Worm (Caenorhabditis elegans) whole organism, L3 larva: ENCODE results near the gene dpr-1.

ENCODE experiments used
- R02D3.7 ChIP-seq: fragments of 150-350 bp; optimal IDR thresholded peaks from 2 replicates; lab custom pipeline; 2014; ENCODE audit warnings: missing biosample characterization, missing genetic modification characterization
- ZK546.5 ChIP-seq: sonication (generic microtip); optimal IDR thresholded peaks from 2 replicates; lab custom pipeline; 2017; ENCODE audit warnings: missing biosample characterization, missing genetic modification characterization
- aly-2 ChIP-seq: fragments of 150-350 bp; optimal IDR thresholded peaks from 2 replicates; lab custom pipeline; 2014; ENCODE audit warnings: missing biosample characterization, missing genetic modification characterization
- ama-1 ChIP-seq: fragments of 150-350 bp; optimal IDR thresholded peaks from 2 replicates; lab custom pipeline; 2018
- ceh-16 ChIP-seq: sonication (generic microtip); optimal IDR thresholded peaks from 2 replicates; lab custom pipeline; 2017; ENCODE audit warnings: missing biosample characterization, missing genetic modification characterization
- ceh-28 ChIP-seq: fragments of 150-350 bp; optimal IDR thresholded peaks from 2 replicates; lab custom pipeline; 2014; ENCODE audit warnings: missing biosample characterization, missing genetic modification reagents, missing genetic modification characterization
- ceh-82 ChIP-seq: fragments of 150-350 bp; optimal IDR thresholded peaks from 2 replicates; lab custom pipeline; 2014; ENCODE audit warnings: missing biosample characterization, missing genetic modification characterization
- ceh-9 ChIP-seq: sonication (generic microtip); optimal IDR thresholded peaks from 2 replicates; lab custom pipeline; 2018; ENCODE audit warnings: missing biosample characterization, missing genetic modification characterization
- daf-12 ChIP-seq: fragments of 150-350 bp; optimal IDR thresholded peaks from 2 replicates; lab custom pipeline; 2014; ENCODE audit warnings: missing biosample characterization, missing genetic modification reagents, missing genetic modification characterization
- egl-5 ChIP-seq: fragments of 150-350 bp; optimal IDR thresholded peaks from 2 replicates; lab custom pipeline; 2017; ENCODE audit warnings: missing biosample characterization, missing genetic modification reagents, missing genetic modification characterization, inconsistent platforms
- elt-1 ChIP-seq: fragments of 150-350 bp; optimal IDR thresholded peaks from 2 replicates; lab custom pipeline; 2014; ENCODE audit warnings: missing biosample characterization, missing genetic modification characterization
- eor-1 ChIP-seq, 2 experiments: fragments of 150-350 bp; optimal IDR thresholded peaks; 2 replicates each; lab custom pipeline; 2014 to 2018; ENCODE audit warnings: missing biosample characterization in 2 of 2, missing genetic modification characterization in 2 of 2
- fkh-2 ChIP-seq: fragments of 150-350 bp; optimal IDR thresholded peaks from 2 replicates; lab custom pipeline; 2014; ENCODE audit warnings: missing biosample characterization, missing genetic modification reagents, missing genetic modification characterization
- fos-1 ChIP-seq: fragments of 150-350 bp; optimal IDR thresholded peaks from 2 replicates; lab custom pipeline; 2014; ENCODE audit warnings: missing biosample characterization, missing genetic modification characterization
- jun-1 ChIP-seq: fragments of 150-350 bp; optimal IDR thresholded peaks from 2 replicates; lab custom pipeline; 2014; ENCODE audit warnings: missing biosample characterization, missing genetic modification reagents, missing genetic modification characterization
- lin-15B ChIP-seq: fragments of 150-350 bp; optimal IDR thresholded peaks from 2 replicates; lab custom pipeline; 2014; ENCODE audit warnings: missing biosample characterization, missing genetic modification characterization
- lin-39 ChIP-seq: fragments of 150-350 bp; optimal IDR thresholded peaks from 2 replicates; lab custom pipeline; 2018; ENCODE audit warnings: missing biosample characterization, missing genetic modification reagents, missing genetic modification characterization
- lsy-12 ChIP-seq: sonication (generic microtip); optimal IDR thresholded peaks from 2 replicates; lab custom pipeline; 2016; ENCODE audit warnings: mild to moderate bottlenecking, missing genetic modification characterization, missing compliant biosample characterization
- mdl-1 ChIP-seq: fragments of 150-350 bp; optimal IDR thresholded peaks from 2 replicates; lab custom pipeline; 2014; ENCODE audit warnings: missing biosample characterization, missing genetic modification characterization
- mml-1 ChIP-seq: fragments of 150-350 bp; sonication (generic microtip); optimal IDR thresholded peaks from 3 replicates; lab custom pipeline; 2014; ENCODE audit warnings: missing biosample characterization, missing genetic modification characterization
- nfya-1 ChIP-seq: sonication (generic microtip); optimal IDR thresholded peaks from 2 replicates; lab custom pipeline; 2017; ENCODE audit warnings: missing genetic modification characterization, mild to moderate bottlenecking, missing compliant biosample characterization, antibody characterized with exemption, moderate library complexity; ENCODE audit not compliant: insufficient read depth
- nhr-11 ChIP-seq: fragments of 150-350 bp; optimal IDR thresholded peaks from 2 replicates; lab custom pipeline; 2014; ENCODE audit warnings: missing biosample characterization, missing genetic modification characterization
- nhr-12 ChIP-seq: fragments of 150-350 bp; optimal IDR thresholded peaks from 2 replicates; lab custom pipeline; 2014; ENCODE audit warnings: missing biosample characterization, missing genetic modification characterization
- nhr-23 ChIP-seq: fragments of 150-350 bp; optimal IDR thresholded peaks from 2 replicates; lab custom pipeline; 2014; ENCODE audit warnings: missing biosample characterization, missing genetic modification reagents, missing genetic modification characterization
- nhr-237 ChIP-seq: fragments of 150-350 bp; optimal IDR thresholded peaks from 2 replicates; lab custom pipeline; 2014; ENCODE audit warnings: missing biosample characterization, missing genetic modification characterization
- nhr-25 ChIP-seq: sonication (generic microtip); optimal IDR thresholded peaks from 2 replicates; lab custom pipeline; 2017; ENCODE audit warnings: missing biosample characterization, missing genetic modification characterization
- nhr-28 ChIP-seq: fragments of 150-350 bp; optimal IDR thresholded peaks from 2 replicates; lab custom pipeline; 2014; ENCODE audit warnings: missing biosample characterization, missing genetic modification characterization
- nhr-43 ChIP-seq: sonication (generic microtip); optimal IDR thresholded peaks from 2 replicates; lab custom pipeline; 2016; ENCODE audit warnings: mild to moderate bottlenecking, missing genetic modification characterization, missing compliant biosample characterization; ENCODE audit not compliant: poor library complexity, severe bottlenecking
- nhr-67 ChIP-seq: fragments of 150-350 bp; optimal IDR thresholded peaks from 2 replicates; lab custom pipeline; 2014; ENCODE audit warnings: missing biosample characterization, missing genetic modification characterization
- nhr-77 ChIP-seq: fragments of 150-350 bp; optimal IDR thresholded peaks from 2 replicates; lab custom pipeline; 2014; ENCODE audit warnings: missing biosample characterization, missing genetic modification characterization
- pha-4 ChIP-seq: fragments of 150-350 bp; optimal IDR thresholded peaks from 2 replicates; lab custom pipeline; 2014; ENCODE audit warnings: missing biosample characterization, missing genetic modification reagents, missing genetic modification characterization
- pqm-1 ChIP-seq: fragments of 150-350 bp; optimal IDR thresholded peaks from 2 replicates; lab custom pipeline; 2017; ENCODE audit warnings: missing biosample characterization, missing genetic modification characterization, inconsistent platforms
- sea-2 ChIP-seq: fragments of 150-350 bp; sonication (generic microtip); optimal IDR thresholded peaks from 4 replicates; lab custom pipeline; 2014; ENCODE audit warnings: missing biosample characterization, missing genetic modification reagents, missing genetic modification characterization
- skn-1 ChIP-seq: fragments of 150-350 bp; optimal IDR thresholded peaks from 2 replicates; lab custom pipeline; 2014; ENCODE audit warnings: missing biosample characterization, missing genetic modification characterization
- snpc-4 ChIP-seq: fragments of 150-350 bp; optimal IDR thresholded peaks from 2 replicates; lab custom pipeline; 2014; ENCODE audit warnings: missing biosample characterization, missing genetic modification characterization
- tbx-2 ChIP-seq: sonication (generic microtip); optimal IDR thresholded peaks from 2 replicates; lab custom pipeline; 2016; ENCODE audit warnings: mild to moderate bottlenecking, missing genetic modification characterization, missing compliant biosample characterization
- zag-1 ChIP-seq: fragments of 150-350 bp; optimal IDR thresholded peaks from 2 replicates; lab custom pipeline; 2014; ENCODE audit warnings: missing biosample characterization, missing genetic modification characterization
- ztf-4 ChIP-seq: fragments of 150-350 bp; optimal IDR thresholded peaks from 2 replicates; lab custom pipeline; 2014; ENCODE audit warnings: missing biosample characterization, missing genetic modification characterization

The dpr-1 gene

DNA sequence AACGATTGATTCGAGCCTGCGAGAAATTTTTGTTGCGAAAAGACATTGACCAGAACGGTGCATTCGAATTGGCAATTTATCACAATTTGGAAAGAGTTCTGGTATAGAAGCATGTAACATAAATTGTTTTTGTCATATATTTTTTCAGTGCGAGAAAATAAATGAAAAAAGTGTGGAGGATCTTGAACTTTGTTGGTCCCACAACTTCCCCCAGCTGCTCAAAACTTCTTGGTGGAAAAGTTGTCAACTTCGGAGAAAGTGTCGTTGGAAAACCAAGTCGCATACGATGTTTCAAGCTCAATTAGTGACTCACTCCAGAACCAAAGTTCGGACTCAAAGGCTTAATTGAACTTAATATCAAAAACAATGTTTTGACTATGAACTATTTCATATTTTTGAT is 10.0 kb downstream of the dpr-1 start:
- no peak for TF ChIP-seq ZK546.5 (tag; lab: Kevin White, UChicago)
- TF ChIP-seq nhr-67, result no peak
- TF ChIP-seq zag-1, result no peak
- TF ChIP-seq nhr-12 (tag; lab: Kevin White, UChicago), result no peak
- TF ChIP-seq nhr-25, result no peak
- TF ChIP-seq mml-1 (tag; lab: Kevin White, UChicago), result no peak
- no peak for TF ChIP-seq nhr-28 (tag; lab: Kevin White, UChicago)
- no peak for TF ChIP-seq ama-1 (lab: Kevin White, UChicago)

DNA sequence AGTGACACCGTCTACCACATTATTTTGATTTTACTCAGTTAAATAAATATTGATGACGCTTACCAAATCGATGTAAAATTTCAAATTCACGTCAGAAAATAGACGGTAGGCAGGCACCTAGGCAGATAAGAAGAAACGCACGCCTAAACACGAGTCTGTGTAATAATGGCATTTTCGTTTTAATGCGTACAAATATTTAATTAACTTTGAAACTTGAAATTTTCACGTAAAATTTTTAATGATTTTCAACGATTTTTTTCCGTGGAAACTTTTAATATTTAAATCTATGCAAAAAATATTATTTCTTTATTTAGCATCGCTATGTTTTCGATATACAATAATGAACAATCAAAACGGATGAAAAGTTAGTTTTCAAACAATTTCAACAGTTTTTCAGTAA is 10.8 kb downstream of the dpr-1 start, which contains the start of gene C06B3.16:
Gene C06B3.16 (plus strand): TSS at position 301 of the 400 bp plus-strand sequence.
- TF ChIP-seq mml-1 (tag; lab: Kevin White, UChicago) (no peak), pqm-1 (tag; lab: Kevin White, UChicago) (no peak)

DNA sequence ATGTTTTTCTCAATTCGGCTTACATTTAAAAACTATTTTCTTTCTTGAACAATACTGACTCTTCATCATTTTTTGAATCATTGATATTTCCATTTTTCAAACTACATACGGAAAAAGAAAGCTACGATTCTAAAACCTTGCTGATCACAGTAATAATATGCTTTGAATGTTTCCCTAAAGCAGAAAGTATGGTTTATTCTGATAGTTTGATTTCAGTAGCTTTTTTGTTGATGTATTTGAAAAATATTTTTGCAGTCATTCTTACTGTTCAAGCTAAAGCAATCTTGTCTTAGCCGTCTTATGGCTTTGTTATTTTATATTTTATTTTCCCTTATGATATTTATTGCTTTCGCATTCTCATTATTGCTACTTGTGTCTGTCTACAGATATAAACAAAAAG is 12.5 kb downstream of the dpr-1 start, which contains the start of gene srxa-13:
Gene srxa-13 (plus strand): TSS at position 301 of the 400 bp plus-strand sequence.
- TF ChIP-seq nhr-11 (tag; lab: Kevin White, UChicago) (no peak), nhr-237 (tag; lab: Kevin White, UChicago) (no peak), snpc-4 (tag; lab: Kevin White, UChicago) (no peak), eor-1 (tag; optimal IDR thresholded peaks at IDR 0.05; lab: Kevin White, UChicago) (no peak), fkh-2 (tag; lab: Kevin White, UChicago) (no peak), nhr-43 (tag; lab: Kevin White, UChicago) (no peak), ceh-16 (tag; lab: Kevin White, UChicago) (no peak), egl-5 (tag; lab: Kevin White, UChicago) (no peak), pha-4 (tag; lab: Kevin White, UChicago) (no peak), nfya-1 (tag; lab: Kevin White, UChicago) (no peak), lin-39 (no peak), ztf-4 (no peak), fos-1 (tag; lab: Kevin White, UChicago) (no peak), lin-15B (tag; lab: Kevin White, UChicago) (no peak), ceh-28 (tag; lab: Kevin White, UChicago) (no peak), jun-1 (no peak), pqm-1 (tag; lab: Kevin White, UChicago) (no peak), aly-2 (no peak)

DNA sequence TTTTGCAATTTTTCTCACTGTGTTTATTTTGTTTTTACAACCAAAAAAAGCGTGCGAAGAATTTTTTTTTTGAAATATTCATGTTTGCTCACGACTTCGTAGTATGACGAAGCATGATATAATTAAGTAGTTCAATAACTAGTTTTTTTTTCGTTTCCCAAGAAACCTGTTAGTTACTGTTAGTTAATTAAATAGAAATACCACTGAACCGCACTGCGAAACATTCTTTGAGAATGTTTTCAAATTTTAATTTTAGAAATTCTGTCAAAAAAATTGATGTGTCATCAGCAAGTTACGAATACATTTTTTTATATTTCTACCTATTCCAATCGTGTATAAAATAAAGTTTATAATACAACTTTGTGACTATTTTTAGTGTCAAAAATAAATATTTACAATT is 15.6 kb downstream of the dpr-1 start, which contains the start of gene srxa-12:
Gene srxa-12 (plus strand): TSS at position 301 of the 400 bp plus-strand sequence.
- no peak for TF ChIP-seq mml-1 (tag; lab: Kevin White, UChicago)
- no peak for TF ChIP-seq jun-1
- TF ChIP-seq nhr-28 (tag; lab: Kevin White, UChicago), result no peak
- TF ChIP-seq skn-1, result no peak
- no peak for TF ChIP-seq R02D3.7 (tag; lab: Kevin White, UChicago)
- TF ChIP-seq ZK546.5 (tag; lab: Kevin White, UChicago), result no peak
- no peak for TF ChIP-seq mdl-1 (tag; lab: Kevin White, UChicago)
- no peak for TF ChIP-seq nhr-11 (tag; lab: Kevin White, UChicago)
- no peak for TF ChIP-seq pqm-1 (tag; lab: Kevin White, UChicago)
- TF ChIP-seq fos-1 (tag; lab: Kevin White, UChicago), result no peak

DNA sequence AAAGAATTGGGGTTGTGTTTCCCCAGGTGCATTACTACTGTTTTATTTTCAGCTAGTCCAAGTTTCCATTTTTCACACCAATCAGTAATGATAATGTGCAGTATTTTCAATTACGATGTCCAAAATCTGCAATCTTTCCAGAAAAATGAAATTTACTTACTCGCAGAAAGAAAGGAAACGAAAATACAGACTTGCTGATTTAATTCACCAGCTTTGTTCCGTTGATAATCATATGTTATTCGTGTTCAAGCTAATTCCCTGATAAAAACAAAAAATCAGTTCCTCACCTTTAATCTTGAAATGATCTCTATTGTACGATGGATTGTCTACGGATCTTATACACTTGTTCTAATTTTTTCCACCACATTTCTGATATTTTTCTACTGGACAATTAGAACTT is 18.1 kb downstream of the dpr-1 start, which contains the start of gene srxa-11:
Gene srxa-11 (plus strand): TSS at position 301 of the 400 bp plus-strand sequence.
- TF ChIP-seq zag-1 (no peak), lsy-12 (tag; lab: Kevin White, UChicago) (no peak), sea-2 (no peak), mdl-1 (tag; lab: Kevin White, UChicago) (no peak), ceh-9 (tag; lab: Kevin White, UChicago) (no peak), ama-1 (lab: Kevin White, UChicago) (no peak), daf-12 (tag; lab: Kevin White, UChicago) (no peak), fos-1 (tag; lab: Kevin White, UChicago) (no peak), tbx-2 (tag; lab: Kevin White, UChicago) (no peak), nhr-28 (tag; lab: Kevin White, UChicago) (no peak), nhr-11 (tag; lab: Kevin White, UChicago) (no peak), nhr-23 (no peak), nhr-77 (tag; lab: Kevin White, UChicago) (no peak), elt-1 (tag; lab: Kevin White, UChicago) (no peak), ceh-82 (tag; lab: Kevin White, UChicago) (no peak), nhr-25 (no peak)
- TF ChIP-seq, all 47 proteins: peak for 0
